Worm (Caenorhabditis elegans): ENCODE results near the gene T21C9.9.

DNA sequence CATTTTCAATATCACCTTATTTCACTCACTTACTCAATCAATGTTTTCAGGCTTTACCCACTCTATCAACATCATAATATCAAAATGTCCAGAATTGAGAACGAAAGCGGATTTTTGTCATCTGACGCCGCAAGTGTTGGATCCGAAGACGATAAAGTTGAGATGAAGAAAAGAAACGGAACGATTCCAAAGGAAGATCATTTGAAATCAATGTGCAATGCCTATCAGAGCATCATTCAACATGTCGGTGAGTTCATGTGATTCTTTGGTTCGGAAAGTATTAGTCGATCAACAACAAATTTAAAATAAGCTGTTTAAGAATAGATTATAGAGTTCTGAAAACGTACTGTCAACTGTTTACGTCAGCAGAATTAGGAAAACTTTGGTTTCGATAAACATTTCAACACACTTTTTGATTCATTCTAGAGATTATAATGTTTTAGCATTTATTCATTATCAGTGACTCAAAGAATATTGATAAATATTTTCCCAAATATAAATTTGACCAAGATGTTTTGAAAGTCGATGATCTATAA lies 27.5 kb downstream of the T21C9.9 start, which contains the start of gene cat-4:
- no peak for TF ChIP-seq fkh-10 (GFP tag; optimal IDR thresholded peaks at IDR 0.05)
- no peak for TF ChIP-seq nhr-237 (tag; optimal IDR thresholded peaks at IDR 0.05)
- no peak for TF ChIP-seq tbx-2 (tag; optimal IDR thresholded peaks at IDR 0.05)
- no peak for TF ChIP-seq unc-62 (GFP tag; optimal IDR thresholded peaks at IDR 0.05)
- no peak for TF ChIP-seq lin-15B (tag; optimal IDR thresholded peaks at IDR 0.05)
- no peak for TF ChIP-seq skn-1 (tag; optimal IDR thresholded peaks at IDR 0.05)
- no peak for TF ChIP-seq elt-3 (tag; optimal IDR thresholded peaks at IDR 0.05)
